Worm (Caenorhabditis elegans) whole organism, early embryonic: ENCODE data around the gene T26E4.4.
"Not testable (repeated sequence)": the region's sequence is repeated elsewhere in the genome, so short reads cannot be mapped to it uniquely, and the experiment has no call there.

ENCODE experiments used
- B0310.2 ChIP-seq: sonication (generic microtip); optimal IDR thresholded peaks from 2 replicates; lab custom pipeline; 2016; ENCODE audit warnings: mild to moderate bottlenecking, missing genetic modification characterization, missing compliant biosample characterization
- F13C5.2 ChIP-seq: sonication (generic microtip); optimal IDR thresholded peaks from 2 replicates; lab custom pipeline; 2017; ENCODE audit warnings: mild to moderate bottlenecking, missing genetic modification characterization, inconsistent platforms, missing compliant biosample characterization
- aly-1 ChIP-seq: sonication (generic microtip); optimal IDR thresholded peaks from 2 replicates; lab custom pipeline; 2016; ENCODE audit warnings: missing genetic modification characterization, missing compliant biosample characterization
- ama-1 ChIP-seq: fragments of 150-350 bp; optimal IDR thresholded peaks from 2 replicates; lab custom pipeline; 2014
- ceh-13 ChIP-seq: fragments of 200-800 bp; sonication (Bioruptor generic); optimal IDR thresholded peaks from 2 replicates; lab custom pipeline; 2018; ENCODE audit warnings: mild to moderate bottlenecking, missing genetic modification characterization, missing compliant biosample characterization
- ceh-36 ChIP-seq: sonication (generic microtip); optimal IDR thresholded peaks from 2 replicates; lab custom pipeline; 2016; ENCODE audit warnings: missing genetic modification characterization, inconsistent platforms, missing compliant biosample characterization
- ets-7 ChIP-seq: sonication (generic microtip); optimal IDR thresholded peaks from 2 replicates; lab custom pipeline; 2016; ENCODE audit warnings: missing genotype, missing genetic modification characterization, missing compliant biosample characterization
- flt-1 ChIP-seq: fragments of 200-800 bp; sonication (Bioruptor generic); IDR thresholded peaks from 2 replicates; pipeline ENCODE4 v1.3.6; 2022; ENCODE audit warnings: missing genetic modification characterization, missing compliant biosample characterization
- hmbx-1 ChIP-seq: sonication (generic microtip); optimal IDR thresholded peaks from 2 replicates; lab custom pipeline; 2016; ENCODE audit warnings: mild to moderate bottlenecking, missing genetic modification characterization, missing compliant biosample characterization
- hmg-4 ChIP-seq: fragments of 200-800 bp; sonication (Bioruptor generic); optimal IDR thresholded peaks from 2 replicates; lab custom pipeline; 2018; ENCODE audit warnings: mild to moderate bottlenecking, missing genetic modification characterization, missing compliant biosample characterization
- hnd-1 ChIP-seq: sonication (generic microtip); optimal IDR thresholded peaks from 2 replicates; lab custom pipeline; 2016; ENCODE audit warnings: missing genetic modification characterization, missing compliant biosample characterization
- pes-1 ChIP-seq: fragments of 200-800 bp; sonication (Bioruptor generic); IDR thresholded peaks from 2 replicates; pipeline ENCODE4 v1.3.6; 2022; ENCODE audit warnings: missing genetic modification reagents, missing genetic modification characterization, missing compliant biosample characterization
- scrt-1 ChIP-seq: fragments of 200-800 bp; sonication (Bioruptor generic); IDR thresholded peaks from 2 replicates; pipeline ENCODE4 v1.3.6; 2022; ENCODE audit warnings: missing genetic modification characterization, missing compliant biosample characterization
- sea-1 ChIP-seq: fragments of 200-800 bp; sonication (Bioruptor generic); conservative IDR thresholded peaks from 2 replicates; pipeline ENCODE4 v1.3.6; 2022; ENCODE audit warnings: missing genetic modification characterization, missing compliant biosample characterization
- tbx-11 ChIP-seq: fragments of 200-800 bp; sonication (Bioruptor generic); IDR thresholded peaks from 2 replicates; pipeline ENCODE4 v1.3.6; 2022; ENCODE audit warnings: missing genetic modification characterization, missing compliant biosample characterization
- tbx-37 ChIP-seq: fragments of 200-800 bp; sonication (Bioruptor generic); conservative IDR thresholded peaks from 2 replicates; pipeline ENCODE4 v1.3.6; 2022; ENCODE audit warnings: missing genetic modification reagents, missing genetic modification characterization, missing compliant biosample characterization
- tra-4 ChIP-seq: sonication (generic microtip); optimal IDR thresholded peaks from 2 replicates; lab custom pipeline; 2017; ENCODE audit warnings: missing genetic modification characterization, missing compliant biosample characterization

Gene T26E4.4

DNA sequence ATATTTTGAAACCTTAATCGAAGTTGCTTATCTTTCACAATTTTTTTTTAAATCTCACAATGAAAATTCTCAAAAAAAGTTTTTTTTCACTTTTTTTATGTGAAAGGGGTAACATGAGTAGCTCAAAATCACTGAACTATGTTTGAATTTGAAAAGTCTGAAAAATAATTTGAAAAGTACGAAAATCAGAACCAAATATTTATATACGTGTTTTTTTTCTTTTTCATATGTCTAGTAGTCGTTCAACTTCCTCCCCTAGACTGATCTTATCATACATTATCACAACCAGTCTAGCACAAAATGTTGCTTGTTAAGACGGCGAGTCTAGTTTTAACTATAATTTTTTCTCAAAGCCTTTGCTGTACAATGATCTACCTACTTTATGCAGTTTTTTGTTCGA lies 29.1 kb upstream of the T26E4.4 start, which contains the start of gene srbc-49:
Gene srbc-49, plus strand, starts transcription at position 301 of the 400 bp plus-strand sequence.
- TF ChIP-seq sea-1 (no peak), ets-7 (tag; lab: Kevin White, UChicago) (no peak), ama-1 (no peak), pes-1 (GFP tag; lab: Robert Waterston, UW) (no peak), hmbx-1 (no peak), tbx-37 (no peak), tra-4 (tag; lab: Kevin White, UChicago) (no peak), ceh-13 (GFP tag; lab: Kevin White, UChicago) (no peak), F13C5.2 (tag; lab: Kevin White, UChicago) (no peak), scrt-1 (GFP tag; lab: Robert Waterston, UW) (no peak), aly-1 (tag; lab: Kevin White, UChicago) (no peak)

DNA sequence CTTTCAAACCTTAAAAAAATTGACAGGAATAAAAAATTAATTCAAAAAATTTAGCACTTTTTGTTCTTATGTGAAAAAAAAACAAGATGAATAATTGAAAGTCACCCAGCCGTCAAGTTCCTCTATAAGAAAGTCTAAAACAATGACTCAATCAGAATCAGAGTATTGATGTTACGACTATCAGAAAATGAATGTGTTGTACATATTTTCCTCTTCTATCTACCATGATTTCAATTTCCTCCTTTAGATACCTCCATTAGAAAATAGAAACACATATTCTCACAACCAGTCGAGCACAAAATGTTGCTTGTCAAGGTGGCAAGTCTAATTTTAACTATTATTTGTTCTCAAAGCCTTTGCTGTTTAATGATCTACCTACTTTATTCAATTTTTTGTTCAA lies 27.7 kb upstream of the T26E4.4 start, which contains the start of gene srbc-48:
Gene srbc-48, plus strand, starts transcription at position 301 of the 400 bp plus-strand sequence.
- TF ChIP-seq hmg-4 (GFP tag; lab: Kevin White, UChicago) (no peak), pes-1 (GFP tag; lab: Robert Waterston, UW) (no peak), hnd-1 (tag; lab: Kevin White, UChicago) (no peak)

ce11 chrV:15817746-15818145 lies 25.4 kb upstream of the T26E4.4 start, which contains the start of gene abf-3:
Gene abf-3 (minus strand): TSS chrV:15817846.
- TF ChIP-seq sea-1, result no peak
- TF ChIP-seq aly-1 (tag; lab: Kevin White, UChicago), result no peak
- no peak for TF ChIP-seq ceh-36 (tag; lab: Kevin White, UChicago)
- no peak for TF ChIP-seq ets-7 (tag; lab: Kevin White, UChicago)
- TF ChIP-seq B0310.2, result no peak
- TF ChIP-seq tra-4 (tag; lab: Kevin White, UChicago), result no peak
- no peak for TF ChIP-seq pes-1 (GFP tag; lab: Robert Waterston, UW)
- no peak for TF ChIP-seq hmg-4 (GFP tag; lab: Kevin White, UChicago)
- TF ChIP-seq scrt-1 (GFP tag; lab: Robert Waterston, UW), result no peak
- TF ChIP-seq ama-1, result no peak
- no peak for TF ChIP-seq flt-1
- TF ChIP-seq F13C5.2 (tag; lab: Kevin White, UChicago), result no peak
- no peak for TF ChIP-seq tbx-11
- TF ChIP-seq hmbx-1, result no peak

- no peak for TF ChIP-seq aly-1 (tag; lab: Kevin White, UChicago)
- TF ChIP-seq hmg-4 (GFP tag; lab: Kevin White, UChicago), result no peak
- TF ChIP-seq F13C5.2 (tag; lab: Kevin White, UChicago), result no peak
- no peak for TF ChIP-seq ama-1
- no peak for TF ChIP-seq scrt-1 (GFP tag; lab: Robert Waterston, UW)
- no peak for TF ChIP-seq ceh-36 (tag; lab: Kevin White, UChicago)
- no peak for TF ChIP-seq tbx-37
- TF ChIP-seq B0310.2, result no peak
Observed at ce11 chrV:15815962-15816432, 23.7 kb upstream of the T26E4.4 start, which contains the start of the genes fbxa-69 and F54B8.4. Gene fbxa-69 (minus strand): TSS chrV:15815971. Gene F54B8.4 (plus strand): TSS chrV:15816382.

- TF ChIP-seq scrt-1 (GFP tag; lab: Robert Waterston, UW); sea-1; hmg-4 (GFP tag; lab: Kevin White, UChicago): not testable (repeated sequence)
Observed at ce11 chrV:15811982-15812381, 19.7 kb upstream of the T26E4.4 start, which contains the start of gene nhr-282. Gene nhr-282 (plus strand): TSS chrV:15812282.

- TF ChIP-seq aly-1 (tag; lab: Kevin White, UChicago) (no peak), tbx-11 (no peak), hnd-1 (tag; lab: Kevin White, UChicago) (no peak), sea-1 (no peak), hmbx-1 (no peak), ets-7 (tag; lab: Kevin White, UChicago) (no peak)
Observed at ce11 chrV:15810446-15810845, 18.1 kb upstream of the T26E4.4 start, which contains the start of gene F54B8.1. Gene F54B8.1 (plus strand): TSS chrV:15810746.

ce11 chrV:15809543-15809942 lies 17.2 kb upstream of the T26E4.4 start, which contains the start of gene srsx-36:
Gene srsx-36 (minus strand): TSS chrV:15809643.
- TF ChIP-seq aly-1 (tag; lab: Kevin White, UChicago) (no peak), tbx-37 (no peak), ama-1 (no peak)

DNA sequence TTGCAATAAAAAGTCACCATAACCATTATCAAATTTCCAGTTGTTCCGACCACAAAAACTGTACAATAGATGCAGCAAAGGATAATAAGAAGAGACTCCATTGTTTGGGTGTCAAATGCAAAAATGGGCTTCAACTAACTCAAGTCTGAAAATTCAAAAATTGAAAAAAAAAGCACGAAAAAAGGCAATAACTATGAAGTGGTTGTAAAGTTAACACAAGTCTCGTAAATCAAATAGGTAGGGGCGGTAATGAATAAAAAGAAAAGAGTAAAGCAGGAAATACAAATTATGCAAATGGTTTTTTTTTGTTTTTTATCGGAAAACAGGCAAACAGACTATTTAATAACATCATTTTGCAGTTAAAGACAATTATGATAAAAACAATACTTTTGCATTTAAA lies 15.1 kb upstream of the T26E4.4 start, which contains the start of gene srsx-38:
Gene srsx-38, minus strand, starts transcription at position 101 of the 400 bp plus-strand sequence.
- TF ChIP-seq hmg-4 (GFP tag; lab: Kevin White, UChicago); hnd-1 (tag; lab: Kevin White, UChicago); ceh-13 (GFP tag; lab: Kevin White, UChicago): not testable (repeated sequence)

DNA sequence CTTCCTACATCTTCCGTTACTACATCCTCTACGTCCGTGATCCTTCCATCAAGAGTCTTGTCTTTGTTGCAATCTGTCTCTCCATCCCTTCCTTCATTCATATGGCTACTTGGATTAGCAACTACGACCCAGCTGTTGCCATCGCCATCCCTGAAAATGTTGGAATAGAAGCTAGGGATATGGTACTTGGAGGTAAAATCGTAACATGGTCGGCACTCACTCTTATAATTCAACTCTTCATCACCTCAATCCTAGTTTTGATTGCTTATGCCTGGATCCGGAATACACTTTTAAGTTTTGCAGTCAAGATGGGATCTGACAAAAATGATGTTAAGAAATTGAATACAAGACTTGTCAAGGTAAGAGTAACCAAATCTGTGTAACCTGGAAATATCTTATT lies 11.4 kb upstream of the T26E4.4 start, which contains the start of gene T26E4.18:
Gene T26E4.18, minus strand, starts transcription at position 101 of the 400 bp plus-strand sequence.
- not testable (repeated sequence) for TF ChIP-seq sea-1; hnd-1 (tag; lab: Kevin White, UChicago); tra-4 (tag; lab: Kevin White, UChicago)
